Worm (Caenorhabditis elegans): ENCODE data around the gene C45B2.6.

The C45B2.6 gene

ce11 chrX:6097551-6097950, 44.9 kb downstream of the C45B2.6 start, which contains the start of gene C15H9.4 (continued):
- TF ChIP-seq dpl-1 (GFP tag; optimal IDR thresholded peaks at IDR 0.05) (peak in 2 of 3 experiments; percentile 13 to 17), ztf-11 (tag; optimal IDR thresholded peaks at IDR 0.05) (peak in 1 of 2 experiments; percentile 37), xbp-1 (tag; optimal IDR thresholded peaks at IDR 0.05) (peak; percentile 98), nhr-20 (tag; optimal IDR thresholded peaks at IDR 0.05) (peak; percentile 62), unc-86 (tag; optimal IDR thresholded peaks at IDR 0.05) (peak; percentile 18)

ce11 chrX:6098420-6098819, 45.7 kb downstream of the C45B2.6 start:
- TF ChIP-seq vab-15 (tag; optimal IDR thresholded peaks at IDR 0.05) (no peak), pqm-1 (tag; optimal IDR thresholded peaks at IDR 0.05) (peak; percentile 44), tlp-1 (tag; optimal IDR thresholded peaks at IDR 0.05) (no peak), elt-2 (tag; optimal IDR thresholded peaks at IDR 0.05) (peak; percentile 30), ama-1 (optimal IDR thresholded peaks at IDR 0.05) (no peak)

- TF ChIP-seq dpl-1 (GFP tag; optimal IDR thresholded peaks at IDR 0.05) = no peak
- TF ChIP-seq elt-2 (tag; optimal IDR thresholded peaks at IDR 0.05) = peak; percentile 0
- TF ChIP-seq blmp-1 (tag; optimal IDR thresholded peaks at IDR 0.05) = peak; percentile 83
- no peak for TF ChIP-seq efl-1 (optimal IDR thresholded peaks at IDR 0.05)
- TF ChIP-seq efl-1 (GFP tag; optimal IDR thresholded peaks at IDR 0.05 in 1 of 2) = peak in 1 of 2 experiments; percentile 56
Measured at ce11 chrX:6100395-6101099, 47.9 kb downstream of the C45B2.6 start.

ce11 chrX:6103297-6103696, 50.6 kb downstream of the C45B2.6 start, which contains the start of gene C15H9.11:
Gene C15H9.11 (minus strand): TSS chrX:6103397.
- TF ChIP-seq ceh-63 (GFP tag; optimal IDR thresholded peaks at IDR 0.05) (no peak), nhr-76 (tag; optimal IDR thresholded peaks at IDR 0.05) (no peak), nhr-20 (tag; optimal IDR thresholded peaks at IDR 0.05) (no peak), zip-4 (GFP tag; optimal IDR thresholded peaks at IDR 0.05) (no peak), efl-1 (optimal IDR thresholded peaks at IDR 0.05) (no peak), efl-1 (GFP tag; optimal IDR thresholded peaks at IDR 0.05 in 1 of 2) (no peak), mdl-1 (tag; optimal IDR thresholded peaks at IDR 0.05) (no peak), fkh-8 (tag; optimal IDR thresholded peaks at IDR 0.05) (no peak), skn-1 (tag; optimal IDR thresholded peaks at IDR 0.05) (no peak), alr-1 (tag; optimal IDR thresholded peaks at IDR 0.05; ENCODE audit: borderline replicate concordance) (no peak), nhr-28 (tag; optimal IDR thresholded peaks at IDR 0.05) (no peak), tlp-1 (tag; optimal IDR thresholded peaks at IDR 0.05) (no peak)

Data from whole organism, L1 larva.